Worm (Caenorhabditis elegans) whole organism, L1 larva: Measurements from ENCODE around the gene F46C5.6.

Experiments
- C04F5.9 ChIP-seq: sonication (generic microtip); optimal IDR thresholded peaks from 2 replicates; lab custom pipeline; 2016; ENCODE audit warnings: missing genetic modification characterization, missing compliant biosample characterization
- C16A3.4 ChIP-seq: fragments of 150-350 bp; optimal IDR thresholded peaks from 2 replicates; lab custom pipeline; 2014; ENCODE audit warnings: missing biosample characterization, missing genetic modification characterization
- aha-1 ChIP-seq: fragments of 150-350 bp; optimal IDR thresholded peaks from 2 replicates; lab custom pipeline; 2014; ENCODE audit warnings: missing biosample characterization, missing genetic modification characterization
- aly-2 ChIP-seq: fragments of 150-350 bp; optimal IDR thresholded peaks from 2 replicates; lab custom pipeline; 2014; ENCODE audit warnings: missing biosample characterization, missing genetic modification characterization
- ama-1 ChIP-seq: fragments of 150-350 bp; optimal IDR thresholded peaks from 2 replicates; lab custom pipeline; 2014
- blmp-1 ChIP-seq: fragments of 150-350 bp; optimal IDR thresholded peaks from 2 replicates; lab custom pipeline; 2014; ENCODE audit warnings: missing biosample characterization, missing genetic modification characterization
- ceh-8 ChIP-seq: fragments of 200-800 bp; sonication (Bioruptor generic); optimal IDR thresholded peaks from 2 replicates; lab custom pipeline; 2018; ENCODE audit warnings: mild to moderate bottlenecking, missing genetic modification characterization, moderate library complexity, missing compliant biosample characterization
- ceh-82 ChIP-seq, 3 experiments: fragments of 150-350 bp in 1 of 3; sonication (generic microtip) in 2 of 3; optimal IDR thresholded peaks; 2 replicates each; lab custom pipeline; 2014 to 2017; ENCODE audit warnings: missing biosample characterization in 3 of 3, missing genetic modification characterization in 3 of 3
- ces-1 ChIP-seq: fragments of 150-350 bp; optimal IDR thresholded peaks from 2 replicates; lab custom pipeline; 2014; ENCODE audit warnings: missing biosample characterization, missing genetic modification reagents, missing genetic modification characterization
- dpl-1 ChIP-seq, 3 experiments: fragments of 150-350 bp in 2 of 3; sonication (generic microtip) in 1 of 3; optimal IDR thresholded peaks; 2 replicates each; lab custom pipeline; 2014 to 2017; ENCODE audit warnings: missing biosample characterization in 3 of 3, missing genetic modification characterization in 3 of 3, missing genetic modification reagents in 3 of 3
- dsc-1 ChIP-seq: sonication (generic microtip); optimal IDR thresholded peaks from 2 replicates; lab custom pipeline; 2016; ENCODE audit warnings: mild to moderate bottlenecking, missing genetic modification characterization, missing compliant biosample characterization
- efl-1 ChIP-seq, 4 experiments: fragments of 150-350 bp; optimal IDR thresholded peaks in 3 of 4; peaks in 1 of 4; 1 replicate in 1 of 4; 2 replicates in 3 of 4; lab custom pipeline; 2014; ENCODE audit warnings: missing biosample characterization in 2 of 4, missing genetic modification characterization in 2 of 4, missing genetic modification reagents in 2 of 4
- efl-3 ChIP-seq: fragments of 200-800 bp; sonication (Bioruptor generic); optimal IDR thresholded peaks from 2 replicates; lab custom pipeline; 2018; ENCODE audit warnings: mild to moderate bottlenecking, missing genetic modification characterization, missing compliant biosample characterization
- egl-13 ChIP-seq: sonication (generic microtip); optimal IDR thresholded peaks from 2 replicates; lab custom pipeline; 2016; ENCODE audit warnings: missing genotype, missing genetic modification reagents, missing genetic modification characterization, missing compliant biosample characterization
- elt-2 ChIP-seq: sonication (generic microtip); optimal IDR thresholded peaks from 2 replicates; lab custom pipeline; 2016; ENCODE audit warnings: missing genetic modification characterization, mild to moderate bottlenecking, inconsistent platforms, missing compliant biosample characterization, missing genetic modification reagents
- elt-3 ChIP-seq, 6 experiments: fragments of 150-350 bp in 1 of 6; sonication (generic microtip); optimal IDR thresholded peaks; 2 replicates each; lab custom pipeline; 2017 to 2018; ENCODE audit warnings: missing biosample characterization in 6 of 6, missing genetic modification characterization in 6 of 6, inconsistent platforms in 1 of 6
- ets-5 ChIP-seq: fragments of 200-800 bp; sonication (Bioruptor generic); IDR thresholded peaks from 2 replicates; pipeline ENCODE4 v1.3.6; 2022; ENCODE audit warnings: missing genetic modification characterization, missing compliant biosample characterization
- fkh-10 ChIP-seq: sonication (generic microtip); optimal IDR thresholded peaks from 2 replicates; lab custom pipeline; 2017; ENCODE audit warnings: missing biosample characterization, missing genetic modification reagents, missing genetic modification characterization
- fkh-8 ChIP-seq: sonication (generic microtip); optimal IDR thresholded peaks from 2 replicates; lab custom pipeline; 2016; ENCODE audit warnings: mild to moderate bottlenecking, missing genetic modification characterization, missing compliant biosample characterization
- fos-1 ChIP-seq: fragments of 150-350 bp; optimal IDR thresholded peaks from 2 replicates; lab custom pipeline; 2014; ENCODE audit warnings: missing biosample characterization, missing genetic modification characterization
- grh-1 ChIP-seq: fragments of 200-800 bp; sonication (Bioruptor generic); IDR thresholded peaks from 2 replicates; pipeline ENCODE4 v1.3.6; 2022; ENCODE audit warnings: missing genetic modification reagents, missing genetic modification characterization, missing compliant biosample characterization
- hlh-4 ChIP-seq: sonication (generic microtip); optimal IDR thresholded peaks from 2 replicates; lab custom pipeline; 2016; ENCODE audit warnings: mild to moderate bottlenecking, missing genetic modification characterization, missing compliant biosample characterization
- isw-1 ChIP-seq: fragments of 200-800 bp; sonication (Bioruptor generic); IDR thresholded peaks from 2 replicates; pipeline ENCODE4 v1.3.6; 2022; ENCODE audit warnings: missing genetic modification characterization, missing compliant biosample characterization
- jun-1 ChIP-seq: fragments of 150-350 bp; optimal IDR thresholded peaks from 2 replicates; lab custom pipeline; 2014; ENCODE audit warnings: missing biosample characterization, missing genetic modification reagents, missing genetic modification characterization
- lin-14 ChIP-seq: fragments of 200-800 bp; sonication (Bioruptor generic); optimal IDR thresholded peaks from 2 replicates; lab custom pipeline; 2018; ENCODE audit warnings: mild to moderate bottlenecking, missing genetic modification characterization, moderate library complexity, missing compliant biosample characterization
- lin-39 ChIP-seq: fragments of 150-350 bp; optimal IDR thresholded peaks from 2 replicates; lab custom pipeline; 2014; ENCODE audit warnings: missing biosample characterization, missing genetic modification reagents, missing genetic modification characterization
- lir-3 ChIP-seq: sonication (generic microtip); optimal IDR thresholded peaks from 2 replicates; lab custom pipeline; 2016; ENCODE audit warnings: mild to moderate bottlenecking, missing genetic modification characterization, moderate library complexity, missing compliant biosample characterization; ENCODE audit not compliant: poor library complexity
- lsy-2 ChIP-seq, 2 experiments: fragments of 150-350 bp; optimal IDR thresholded peaks; 2 replicates each; lab custom pipeline; 2014; ENCODE audit warnings: missing biosample characterization in 2 of 2, missing genetic modification characterization in 2 of 2
- mab-9 ChIP-seq: fragments of 200-800 bp; sonication (Bioruptor generic); IDR thresholded peaks from 2 replicates; pipeline ENCODE4 v1.3.6; 2022; ENCODE audit warnings: missing genetic modification reagents, missing genetic modification characterization, missing compliant biosample characterization
- mef-2 ChIP-seq: fragments of 150-350 bp; optimal IDR thresholded peaks from 2 replicates; lab custom pipeline; 2014; ENCODE audit warnings: missing biosample characterization, missing genetic modification characterization
- mep-1 ChIP-seq: fragments of 150-350 bp; optimal IDR thresholded peaks from 2 replicates; lab custom pipeline; 2014; ENCODE audit warnings: missing biosample characterization, missing genetic modification characterization
- nhr-12 ChIP-seq: sonication (generic microtip); optimal IDR thresholded peaks from 2 replicates; lab custom pipeline; 2017; ENCODE audit warnings: missing biosample characterization, missing genetic modification characterization
- nhr-19 ChIP-seq: fragments of 200-800 bp; sonication (Bioruptor generic); conservative IDR thresholded peaks from 2 replicates; pipeline ENCODE4 v1.3.6; 2022; ENCODE audit warnings: missing genetic modification characterization, missing compliant biosample characterization
- nhr-237 ChIP-seq: fragments of 150-350 bp; optimal IDR thresholded peaks from 2 replicates; lab custom pipeline; 2014; ENCODE audit warnings: missing biosample characterization, missing genetic modification characterization
- nhr-28 ChIP-seq: fragments of 150-350 bp; optimal IDR thresholded peaks from 2 replicates; lab custom pipeline; 2014; ENCODE audit warnings: missing biosample characterization, missing genetic modification characterization
- nhr-76 ChIP-seq: sonication (generic microtip); optimal IDR thresholded peaks from 2 replicates; lab custom pipeline; 2017; ENCODE audit warnings: missing biosample characterization, missing genetic modification characterization
- nhr-85 ChIP-seq: sonication (generic microtip); peaks from one replicate; lab custom pipeline; 2016; ENCODE audit warnings: missing genetic modification characterization, inconsistent platforms, missing compliant biosample characterization
- nhr-90 ChIP-seq: sonication (generic microtip); optimal IDR thresholded peaks from 2 replicates; lab custom pipeline; 2016; ENCODE audit warnings: mild to moderate bottlenecking, missing genetic modification characterization, missing compliant biosample characterization; ENCODE audit not compliant: poor library complexity
- pag-3 ChIP-seq: sonication (generic microtip); optimal IDR thresholded peaks from 2 replicates; lab custom pipeline; 2017; ENCODE audit warnings: missing genetic modification characterization, mild to moderate bottlenecking, missing compliant biosample characterization, antibody characterized with exemption, borderline replicate concordance; ENCODE audit not compliant: insufficient read depth
- pax-3 ChIP-seq: fragments of 200-800 bp; sonication (Bioruptor generic); optimal IDR thresholded peaks from 2 replicates; lab custom pipeline; 2018; ENCODE audit warnings: mild to moderate bottlenecking, missing genetic modification characterization, moderate library complexity, missing compliant biosample characterization
- pqm-1 ChIP-seq: sonication (generic microtip); optimal IDR thresholded peaks from 3 replicates; lab custom pipeline; 2017; ENCODE audit warnings: missing biosample characterization, missing genetic modification characterization
- rnt-1 ChIP-seq: sonication (generic microtip); optimal IDR thresholded peaks from 2 replicates; lab custom pipeline; 2016; ENCODE audit warnings: mild to moderate bottlenecking, missing genetic modification characterization, moderate library complexity, missing compliant biosample characterization
- sox-4 ChIP-seq: sonication (generic microtip); optimal IDR thresholded peaks from 2 replicates; lab custom pipeline; 2016; ENCODE audit warnings: missing genetic modification characterization, missing compliant biosample characterization
- sptf-1 ChIP-seq: fragments of 150-350 bp; optimal IDR thresholded peaks from 2 replicates; lab custom pipeline; 2014; ENCODE audit warnings: missing biosample characterization, missing genetic modification characterization
- tbx-2 ChIP-seq: sonication (generic microtip); optimal IDR thresholded peaks from 2 replicates; lab custom pipeline; 2016; ENCODE audit warnings: missing genetic modification characterization, missing compliant biosample characterization
- unc-130 ChIP-seq: fragments of 150-350 bp; optimal IDR thresholded peaks from 2 replicates; lab custom pipeline; 2017; ENCODE audit warnings: missing biosample characterization, missing genetic modification characterization, inconsistent platforms
- unc-30 ChIP-seq: sonication (generic microtip); optimal IDR thresholded peaks from 2 replicates; lab custom pipeline; 2017; ENCODE audit warnings: missing biosample characterization, missing genetic modification characterization
- unc-86 ChIP-seq: sonication (generic microtip); optimal IDR thresholded peaks from 2 replicates; lab custom pipeline; 2016; ENCODE audit warnings: missing genetic modification characterization, missing compliant biosample characterization
- vab-15 ChIP-seq: sonication (generic microtip); optimal IDR thresholded peaks from 2 replicates; lab custom pipeline; 2017; ENCODE audit warnings: missing genotype, mild to moderate bottlenecking, missing genetic modification characterization, missing compliant biosample characterization
- xbp-1 ChIP-seq: sonication (generic microtip); optimal IDR thresholded peaks from 2 replicates; lab custom pipeline; 2016; ENCODE audit warnings: missing genetic modification characterization, missing compliant biosample characterization
- zag-1 ChIP-seq: fragments of 150-350 bp; optimal IDR thresholded peaks from 2 replicates; lab custom pipeline; 2014; ENCODE audit warnings: missing biosample characterization, missing genetic modification characterization
- ztf-11 ChIP-seq, 2 experiments: sonication (generic microtip); optimal IDR thresholded peaks; 2 replicates each; lab custom pipeline; 2016 to 2017; ENCODE audit warnings: missing genetic modification characterization in 2 of 2, missing biosample characterization in 1 of 2, missing compliant biosample characterization in 1 of 2
- ztf-4 ChIP-seq: fragments of 150-350 bp; optimal IDR thresholded peaks from 2 replicates; lab custom pipeline; 2014; ENCODE audit warnings: missing biosample characterization, missing genetic modification characterization

Gene F46C5.6

DNA sequence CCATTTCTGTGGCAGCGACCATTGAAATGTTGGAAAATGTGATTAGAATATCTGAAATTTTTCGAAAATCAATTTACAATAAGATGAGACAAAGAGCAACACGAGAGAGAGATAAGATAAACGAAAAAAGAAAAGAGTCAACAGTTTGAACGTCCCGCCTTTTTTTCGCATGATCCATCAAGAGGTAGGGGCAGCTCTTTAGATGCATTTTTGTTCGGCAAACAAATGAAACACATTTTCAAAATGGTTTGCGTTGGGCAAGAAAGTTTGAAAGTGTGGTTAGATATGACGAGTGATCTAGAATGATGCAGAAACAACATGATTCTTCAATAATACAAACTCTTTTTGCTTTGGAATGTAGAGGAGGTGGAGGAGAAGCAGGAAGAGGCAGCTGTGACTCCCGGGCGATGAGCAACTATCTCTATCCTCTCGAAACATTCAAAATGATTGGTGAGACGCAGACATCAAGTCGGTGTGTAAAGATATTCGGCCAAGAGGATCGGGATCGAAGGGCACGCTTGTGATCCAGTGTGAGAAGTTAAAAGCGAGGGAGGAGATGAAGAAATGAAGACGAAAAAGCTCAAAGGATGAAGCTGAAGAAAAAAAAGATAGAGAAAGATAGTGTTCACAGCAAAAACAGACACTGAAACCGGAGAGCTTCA, at the start of gene F46C5.6:
Gene F46C5.6, minus strand, starts transcription at position 51 of the 662 bp plus-strand sequence.
- TF ChIP-seq lsy-2 (tag; optimal IDR thresholded peaks at IDR 0.05; lab: Kevin White, UChicago) (peak in 1 of 2 experiments; percentile 40), efl-3 (GFP tag; lab: Kevin White, UChicago) (no peak), efl-1 (optimal IDR thresholded peaks at IDR 0.05; lab: Kevin White, UChicago) (peak in 1 of 2 experiments; percentile 10), efl-1 (GFP tag; optimal IDR thresholded peaks at IDR 0.05 in 1 of 2; lab: Kevin White, UChicago) (no peak), zag-1 (tag; lab: Kevin White, UChicago) (no peak), jun-1 (tag; lab: Kevin White, UChicago) (no peak), fkh-8 (tag; lab: Kevin White, UChicago) (no peak), tbx-2 (tag; lab: Kevin White, UChicago) (peak; percentile 19), pag-3 (tag; lab: Kevin White, UChicago) (no peak), lir-3 (tag; lab: Kevin White, UChicago) (no peak), mef-2 (tag; lab: Kevin White, UChicago) (no peak), rnt-1 (tag; lab: Kevin White, UChicago) (peak; percentile 66), ces-1 (GFP tag; lab: Kevin White, UChicago) (no peak), nhr-12 (tag; lab: Kevin White, UChicago) (no peak), mep-1 (no peak), nhr-90 (tag; lab: Kevin White, UChicago) (no peak), hlh-4 (tag; lab: Kevin White, UChicago) (no peak), unc-30 (tag; lab: Kevin White, UChicago) (no peak), unc-130 (tag; lab: Kevin White, UChicago) (no peak), C04F5.9 (tag; lab: Kevin White, UChicago) (no peak), nhr-76 (tag; lab: Kevin White, UChicago) (no peak), pqm-1 (tag; lab: Kevin White, UChicago) (no peak), fkh-10 (GFP tag; lab: Kevin White, UChicago) (no peak), ztf-11 (tag; optimal IDR thresholded peaks at IDR 0.05; lab: Kevin White, UChicago) (no peak), ceh-8 (GFP tag; lab: Kevin White, UChicago) (no peak), blmp-1 (tag; lab: Kevin White, UChicago) (no peak), vab-15 (tag; lab: Kevin White, UChicago) (no peak), xbp-1 (tag; lab: Kevin White, UChicago) (no peak), unc-86 (tag; lab: Kevin White, UChicago) (no peak), ztf-4 (tag; lab: Kevin White, UChicago) (no peak), lin-39 (tag; lab: Kevin White, UChicago) (no peak), isw-1 (GFP tag; lab: Robert Waterston, UW) (no peak), nhr-19 (GFP tag; lab: Robert Waterston, UW) (peak; percentile 30; the same call in 1 of the 2 replicates), elt-2 (no peak), sox-4 (no peak), ets-5 (GFP tag; lab: Robert Waterston, UW) (no peak), grh-1 (no peak), dsc-1 (peak; percentile 53), ama-1 (no peak), nhr-85 (tag; lab: Kevin White, UChicago) (no peak), egl-13 (no peak), pax-3 (tag; lab: Kevin White, UChicago) (no peak), aly-2 (no peak), lin-14 (GFP tag; lab: Kevin White, UChicago) (peak; percentile 83), nhr-28 (tag; lab: Kevin White, UChicago) (no peak), mab-9 (GFP tag; lab: Robert Waterston, UW) (no peak), sptf-1 (no peak), nhr-237 (tag; lab: Kevin White, UChicago) (no peak), dpl-1 (GFP tag; optimal IDR thresholded peaks at IDR 0.05; lab: Kevin White, UChicago) (no peak), aha-1 (no peak), C16A3.4 (no peak), elt-3 (tag; optimal IDR thresholded peaks at IDR 0.05; lab: Kevin White, UChicago) (no peak), fos-1 (tag; lab: Kevin White, UChicago) (no peak), ceh-82 (tag; optimal IDR thresholded peaks at IDR 0.05; lab: Kevin White, UChicago) (no peak)
